Fruit fly (Drosophila melanogaster) whole organism, pupa: ENCODE measurements around the gene Mettl14.

Source experiments
- CG10348 ChIP-seq: fragments of 200-800 bp; sonication (Bioruptor generic); IDR thresholded peaks from 2 replicates; pipeline ENCODE4 v1.3.6; 2022; ENCODE audit warnings: missing biosample characterization, missing genetic modification characterization
- CG12605 ChIP-seq: fragments of 200-800 bp; sonication (Bioruptor generic); IDR thresholded peaks from 2 replicates; pipeline ENCODE4 v1.3.6; 2022; ENCODE audit warnings: missing biosample characterization, missing genetic modification characterization
- CG13204 ChIP-seq: fragments of 200-800 bp; sonication (Bioruptor generic); optimal IDR thresholded peaks from 2 replicates; lab custom pipeline; 2018; ENCODE audit warnings: missing biosample characterization, mild to moderate bottlenecking, missing genetic modification characterization, moderate library complexity
- CG14655 ChIP-seq: fragments of 200-800 bp; sonication (Bioruptor generic); optimal IDR thresholded peaks from 3 replicates; lab custom pipeline; 2017; ENCODE audit warnings: mild to moderate bottlenecking, missing biosample characterization, missing genetic modification reagents, missing genetic modification characterization
- CG15710 ChIP-seq: fragments of 200-800 bp; sonication (Bioruptor generic); optimal IDR thresholded peaks from 2 replicates; lab custom pipeline; 2018; ENCODE audit warnings: missing biosample characterization, mild to moderate bottlenecking, missing genetic modification characterization, moderate library complexity
- CG17806 ChIP-seq: fragments of 200-800 bp; sonication (Bioruptor generic); optimal IDR thresholded peaks from 2 replicates; lab custom pipeline; 2018; ENCODE audit warnings: missing biosample characterization, mild to moderate bottlenecking, missing genetic modification characterization, moderate library complexity
- CG32121 ChIP-seq: fragments of 200-800 bp; sonication (Bioruptor generic); IDR thresholded peaks from 2 replicates; pipeline ENCODE4 v1.3.6; 2022; ENCODE audit warnings: missing biosample characterization, missing genetic modification characterization
- CG34367 ChIP-seq: fragments of 200-800 bp; sonication (Bioruptor generic); optimal IDR thresholded peaks from 2 replicates; lab custom pipeline; 2018; ENCODE audit warnings: missing biosample characterization, mild to moderate bottlenecking, missing genetic modification characterization
- CG4496 ChIP-seq: fragments of 200-800 bp; sonication (Bioruptor generic); IDR thresholded peaks from 3 replicates; pipeline ENCODE4 v1.3.6; 2022; ENCODE audit warnings: missing biosample characterization, missing genetic modification characterization
- CG8159 ChIP-seq: fragments of 200-800 bp; sonication (Bioruptor generic); optimal IDR thresholded peaks from 3 replicates; lab custom pipeline; 2018; ENCODE audit warnings: missing biosample characterization, mild to moderate bottlenecking, missing genetic modification characterization, moderate library complexity
- CG8301 ChIP-seq: fragments of 200-800 bp; sonication (Bioruptor generic); optimal IDR thresholded peaks from 2 replicates; lab custom pipeline; 2018; ENCODE audit warnings: missing biosample characterization, mild to moderate bottlenecking, missing genetic modification characterization
- CG9948 ChIP-seq: fragments of 200-800 bp; sonication (Bioruptor generic); optimal IDR thresholded peaks from 2 replicates; lab custom pipeline; 2018; ENCODE audit warnings: missing biosample characterization, mild to moderate bottlenecking, missing genetic modification characterization, moderate library complexity
- D1 ChIP-seq: fragments of 200-800 bp; sonication (Bioruptor generic); optimal IDR thresholded peaks from 2 replicates; lab custom pipeline; 2018; ENCODE audit warnings: missing biosample characterization, mild to moderate bottlenecking, missing genetic modification characterization, moderate library complexity
- EcR ChIP-seq: fragments of 200-800 bp; sonication (Bioruptor generic); optimal IDR thresholded peaks from 3 replicates; lab custom pipeline; 2019; ENCODE audit warnings: missing biosample characterization, missing genetic modification characterization, mild to moderate bottlenecking, moderate library complexity, missing genetic modification reagents
- Ets98B ChIP-seq: fragments of 200-800 bp; sonication (Bioruptor generic); IDR thresholded peaks from 2 replicates; pipeline ENCODE4 v1.3.6; 2022; ENCODE audit warnings: missing biosample characterization, missing genetic modification characterization
- Pif1A ChIP-seq: fragments of 200-800 bp; sonication (Bioruptor generic); optimal IDR thresholded peaks from 3 replicates; lab custom pipeline; 2016; ENCODE audit warnings: missing biosample characterization, missing genetic modification characterization
- Pif1B ChIP-seq: fragments of 200-800 bp; sonication (Bioruptor generic); optimal IDR thresholded peaks from 3 replicates; lab custom pipeline; 2016; ENCODE audit warnings: missing biosample characterization, missing genetic modification characterization
- Snoo ChIP-seq: fragments of 200-800 bp; sonication (Bioruptor generic); optimal IDR thresholded peaks from 3 replicates; lab custom pipeline; 2017; ENCODE audit warnings: missing biosample characterization, mild to moderate bottlenecking, missing genetic modification characterization, inconsistent platforms
- fd96Ca ChIP-seq: fragments of 200-800 bp; sonication (Bioruptor generic); IDR thresholded peaks from 3 replicates; pipeline ENCODE4 v1.3.6; 2022; ENCODE audit warnings: missing biosample characterization, missing genetic modification characterization
- gl ChIP-seq: fragments of 200-800 bp; sonication (Bioruptor generic); optimal IDR thresholded peaks from 2 replicates; lab custom pipeline; 2018; ENCODE audit warnings: missing biosample characterization, mild to moderate bottlenecking, missing genetic modification characterization
- rn ChIP-seq: fragments of 200-800 bp; sonication (Bioruptor generic); IDR thresholded peaks from 2 replicates; pipeline ENCODE4 v1.3.6; 2022; ENCODE audit warnings: missing biosample characterization, missing genetic modification characterization

Gene Mettl14

dm6 chr2L:8326414-8327271, 18.4 kb downstream of the Mettl14 start:
- TF ChIP-seq CG13204 (GFP tag; lab: Kevin White, UChicago) (no peak), Ets98B (GFP tag; lab: Robert Waterston, UW) (no peak), Pif1B (GFP tag; lab: Kevin White, UChicago) (no peak), CG9948 (tag; lab: Kevin White, UChicago) (peak; percentile 0), Snoo (no peak), CG17806 (tag; lab: Kevin White, UChicago) (peak; percentile 4), rn (GFP tag; lab: Robert Waterston, UW) (no peak), CG8159 (tag; lab: Kevin White, UChicago) (peak; percentile 37), fd96Ca (no peak), Pif1A (GFP tag; lab: Kevin White, UChicago) (no peak), gl (tag; lab: Kevin White, UChicago) (no peak), CG34367 (tag; lab: Kevin White, UChicago) (no peak), EcR (GFP tag; lab: Kevin White, UChicago) (no peak), CG4496 (GFP tag; lab: Robert Waterston, UW) (0 out of 3 replicates have a peak, but pooled peaks have one; percentile 46), CG14655 (GFP tag; lab: Kevin White, UChicago) (no peak), D1 (tag; lab: Kevin White, UChicago) (no peak), CG12605 (GFP tag; lab: Robert Waterston, UW) (peak; percentile 28; the same call in 1 of the 2 replicates), CG32121 (0 out of 2 replicates have a peak, but pooled peaks have one; percentile 35), CG15710 (peak; percentile 1), CG10348 (GFP tag; lab: Robert Waterston, UW) (no peak), CG8301 (tag; lab: Kevin White, UChicago) (no peak)

dm6 chr2L:8327272-8327555, 19.0 kb downstream of the Mettl14 start, which contains the start of gene CG14275:
Gene CG14275 (plus strand): TSS chr2L:8327456.
- TF ChIP-seq Pif1B (GFP tag; lab: Kevin White, UChicago), result no peak
- TF ChIP-seq CG12605 (GFP tag; lab: Robert Waterston, UW), result no peak
- no peak for TF ChIP-seq Snoo
- TF ChIP-seq CG14655 (GFP tag; lab: Kevin White, UChicago), result no peak
- no peak for TF ChIP-seq D1 (tag; lab: Kevin White, UChicago)
- TF ChIP-seq CG4496 (GFP tag; lab: Robert Waterston, UW), result no peak
- no peak for TF ChIP-seq rn (GFP tag; lab: Robert Waterston, UW)
- no peak for TF ChIP-seq Pif1A (GFP tag; lab: Kevin White, UChicago)
- TF ChIP-seq EcR (GFP tag; lab: Kevin White, UChicago), result no peak
- TF ChIP-seq CG10348 (GFP tag; lab: Robert Waterston, UW), result no peak

dm6 chr2L:8327783-8328327, 19.6 kb downstream of the Mettl14 start:
- no peak for TF ChIP-seq Pif1B (GFP tag; lab: Kevin White, UChicago)
- no peak for TF ChIP-seq EcR (GFP tag; lab: Kevin White, UChicago)
- TF ChIP-seq Ets98B (GFP tag; lab: Robert Waterston, UW), result no peak
- TF ChIP-seq rn (GFP tag; lab: Robert Waterston, UW), result no peak
- TF ChIP-seq CG9948 (tag; lab: Kevin White, UChicago), result no peak
- TF ChIP-seq CG8159 (tag; lab: Kevin White, UChicago), result no peak
- TF ChIP-seq Pif1A (GFP tag; lab: Kevin White, UChicago), result no peak
- TF ChIP-seq CG17806 (tag; lab: Kevin White, UChicago), result no peak
- no peak for TF ChIP-seq D1 (tag; lab: Kevin White, UChicago)
- TF ChIP-seq CG12605 (GFP tag; lab: Robert Waterston, UW), result no peak
- no peak for TF ChIP-seq CG10348 (GFP tag; lab: Robert Waterston, UW)
- no peak for TF ChIP-seq CG13204 (GFP tag; lab: Kevin White, UChicago)
- TF ChIP-seq CG32121, result no peak

DNA sequence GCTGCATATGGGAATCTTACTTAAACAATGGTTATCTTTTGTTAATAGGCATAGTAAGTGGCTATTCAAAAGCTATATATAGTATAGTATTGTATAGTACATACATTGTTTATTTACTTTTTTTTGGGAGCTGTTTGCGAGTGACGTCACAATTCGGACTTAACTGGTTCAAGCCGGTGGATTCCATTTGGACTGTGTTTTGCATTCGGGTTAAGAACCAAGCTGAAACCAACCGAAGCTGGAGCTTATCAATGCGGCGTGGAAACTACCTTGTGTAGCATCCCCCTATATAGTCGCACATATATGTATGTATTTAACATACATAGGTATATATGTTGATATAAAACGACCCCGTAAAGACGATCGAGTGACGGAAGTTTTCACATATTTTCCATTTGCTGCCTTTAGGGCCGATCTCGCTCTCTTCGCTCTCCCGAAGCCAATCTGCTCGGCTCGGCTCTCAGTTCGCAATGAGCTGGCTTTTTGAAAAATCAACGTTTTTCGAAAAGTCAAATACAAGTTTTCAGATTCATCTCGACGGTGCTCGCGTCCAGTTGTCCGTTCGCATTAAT, 20.4 kb downstream of the Mettl14 start:
- TF ChIP-seq CG10348 (GFP tag; lab: Robert Waterston, UW) (no peak), CG15710 (no peak)
- TF ChIP-seq, all 21 proteins: peak for 0

DNA sequence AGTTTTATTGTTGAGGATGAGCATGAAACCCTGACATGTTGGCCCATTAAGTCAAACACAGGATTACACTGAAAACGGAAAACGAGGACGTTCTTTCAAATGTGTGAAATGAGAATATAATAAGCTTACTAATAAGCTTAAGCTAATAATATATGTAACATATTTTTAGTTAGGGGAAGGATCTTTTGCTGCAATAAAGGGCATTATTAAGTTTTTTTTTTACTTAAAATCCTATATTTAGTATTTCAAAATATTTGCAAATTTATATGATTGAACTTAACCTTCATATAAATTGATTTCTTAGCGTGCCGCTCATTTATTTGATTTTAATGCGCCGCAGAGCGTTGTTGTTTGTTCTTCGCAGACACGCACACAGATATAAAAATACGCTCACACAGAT, 25.0 kb downstream of the Mettl14 start:
- TF ChIP-seq CG17806 (tag; lab: Kevin White, UChicago) (no peak), CG12605 (GFP tag; lab: Robert Waterston, UW) (no peak), CG14655 (GFP tag; lab: Kevin White, UChicago) (no peak), CG13204 (GFP tag; lab: Kevin White, UChicago) (no peak), CG4496 (GFP tag; lab: Robert Waterston, UW) (no peak), CG10348 (GFP tag; lab: Robert Waterston, UW) (no peak), D1 (tag; lab: Kevin White, UChicago) (no peak), gl (tag; lab: Kevin White, UChicago) (no peak), Ets98B (GFP tag; lab: Robert Waterston, UW) (no peak), CG15710 (no peak), CG9948 (tag; lab: Kevin White, UChicago) (no peak), Snoo (no peak), fd96Ca (no peak), CG8159 (tag; lab: Kevin White, UChicago) (no peak), CG8301 (tag; lab: Kevin White, UChicago) (no peak), Pif1B (GFP tag; lab: Kevin White, UChicago) (no peak)
